Fruit fly (Drosophila melanogaster) whole organism, embryonic: ENCODE results near the gene CG8861.

Experiments
- Asciz ChIP-seq: fragments of 200-800 bp; sonication (Bioruptor generic); optimal IDR thresholded peaks from 2 replicates; lab custom pipeline; 2017; ENCODE audit warnings: missing biosample characterization, mild to moderate bottlenecking, missing genetic modification characterization, missing genetic modification reagents
- Atf-2 ChIP-seq: fragments of 200-800 bp; sonication (Bioruptor generic); optimal IDR thresholded peaks from 2 replicates; lab custom pipeline; 2016; ENCODE audit warnings: missing biosample characterization, missing genetic modification characterization
- CG10209 ChIP-seq: fragments of 200-800 bp; sonication (Bioruptor generic); optimal IDR thresholded peaks from 3 replicates; lab custom pipeline; 2017; ENCODE audit warnings: missing biosample characterization, mild to moderate bottlenecking, missing genetic modification characterization, missing genetic modification reagents
- CG10654 ChIP-seq: fragments of 200-800 bp; sonication (Bioruptor generic); optimal IDR thresholded peaks from 2 replicates; lab custom pipeline; 2016; ENCODE audit warnings: missing biosample characterization, missing genetic modification characterization
- CG10959 ChIP-seq: fragments of 200-800 bp; sonication (Bioruptor generic); IDR thresholded peaks from 2 replicates; pipeline ENCODE4 v1.3.6; 2022; ENCODE audit warnings: missing biosample characterization, missing genetic modification characterization
- CG11247 ChIP-seq: fragments of 200-800 bp; sonication (Bioruptor generic); IDR thresholded peaks from 2 replicates; pipeline ENCODE4 v1.3.6; 2022; ENCODE audit warnings: missing biosample characterization, missing genetic modification characterization
- CG11696 ChIP-seq: fragments of 200-800 bp; sonication (Bioruptor generic); IDR thresholded peaks from 2 replicates; pipeline ENCODE4 v1.3.6; 2022; ENCODE audit warnings: missing biosample characterization, missing genetic modification characterization
- CG13296 ChIP-seq: fragments of 200-800 bp; sonication (Bioruptor generic); optimal IDR thresholded peaks from 3 replicates; lab custom pipeline; 2018; ENCODE audit warnings: missing biosample characterization, mild to moderate bottlenecking, missing genetic modification characterization
- CG14965 ChIP-seq: fragments of 200-800 bp; sonication (Bioruptor generic); optimal IDR thresholded peaks from 2 replicates; lab custom pipeline; 2016; ENCODE audit warnings: missing biosample characterization, missing genetic modification characterization, borderline replicate concordance
- CG18476 ChIP-seq: fragments of 200-800 bp; sonication (Bioruptor generic); optimal IDR thresholded peaks from 2 replicates; lab custom pipeline; 2016; ENCODE audit warnings: missing biosample characterization, mild to moderate bottlenecking, missing genetic modification characterization
- CG3847 ChIP-seq: fragments of 200-800 bp; sonication (Bioruptor generic); IDR thresholded peaks from 2 replicates; pipeline ENCODE4 v1.3.6; 2022; ENCODE audit warnings: missing biosample characterization, missing genetic modification characterization
- CG4617 ChIP-seq: fragments of 200-800 bp; sonication (Bioruptor generic); optimal IDR thresholded peaks from 3 replicates; lab custom pipeline; 2016; ENCODE audit warnings: missing biosample characterization, missing genetic modification characterization, borderline replicate concordance
- CG4707 ChIP-seq: fragments of 200-800 bp; sonication (Bioruptor generic); optimal IDR thresholded peaks from 2 replicates; lab custom pipeline; 2018; ENCODE audit warnings: missing biosample characterization, mild to moderate bottlenecking, missing genetic modification characterization, moderate library complexity
- CG5245 ChIP-seq: fragments of 200-800 bp; sonication (Bioruptor generic); optimal IDR thresholded peaks from 3 replicates; lab custom pipeline; 2016; ENCODE audit warnings: missing biosample characterization, missing genetic modification characterization
- CG6689 ChIP-seq: fragments of 200-800 bp; sonication (Bioruptor generic); IDR thresholded peaks from 2 replicates; pipeline ENCODE4 v1.3.6; 2022; ENCODE audit warnings: missing biosample characterization, missing genetic modification characterization
- CG7357 ChIP-seq: fragments of 200-800 bp; sonication (Bioruptor generic); IDR thresholded peaks from 3 replicates; pipeline ENCODE4 v1.3.6; 2022; ENCODE audit warnings: missing biosample characterization, missing genetic modification characterization
- CG7745 ChIP-seq: fragments of 200-800 bp; sonication (Bioruptor generic); optimal IDR thresholded peaks from 2 replicates; lab custom pipeline; 2018; ENCODE audit warnings: missing biosample characterization, mild to moderate bottlenecking, missing genetic modification characterization, moderate library complexity
- CG7839 ChIP-seq: fragments of 200-800 bp; sonication (Bioruptor generic); optimal IDR thresholded peaks from 3 replicates; lab custom pipeline; 2018; ENCODE audit warnings: missing biosample characterization, mild to moderate bottlenecking, missing genetic modification characterization, moderate library complexity
- Dek ChIP-seq: fragments of 200-800 bp; sonication (Bioruptor generic); optimal IDR thresholded peaks from 3 replicates; lab custom pipeline; 2019; ENCODE audit warnings: missing biosample characterization, mild to moderate bottlenecking, missing genetic modification characterization, moderate library complexity
- Dip2 ChIP-seq: fragments of 200-800 bp; sonication (Bioruptor generic); IDR thresholded peaks from 2 replicates; pipeline ENCODE4 v1.3.6; 2022; ENCODE audit warnings: missing biosample characterization, missing genetic modification characterization
- Dip3 ChIP-seq: fragments of 200-800 bp; sonication (Bioruptor generic); optimal IDR thresholded peaks from 3 replicates; lab custom pipeline; 2016; ENCODE audit warnings: missing biosample characterization, missing genetic modification characterization
- E2f1 ChIP-seq: fragments of 200-800 bp; sonication (Bioruptor generic); IDR thresholded peaks from 2 replicates; pipeline ENCODE4 v1.3.6; 2022; ENCODE audit warnings: missing biosample characterization, missing genetic modification characterization
- ERR ChIP-seq: fragments of 200-800 bp; sonication (Bioruptor generic); optimal IDR thresholded peaks from 2 replicates; lab custom pipeline; 2016; ENCODE audit warnings: missing biosample characterization, missing genetic modification characterization
- Fer1 ChIP-seq: fragments of 200-800 bp; sonication (Bioruptor generic); optimal IDR thresholded peaks from 2 replicates; lab custom pipeline; 2017; ENCODE audit warnings: missing biosample characterization, mild to moderate bottlenecking, missing genetic modification characterization
- H2.0 ChIP-seq: fragments of 200-800 bp; sonication (Bioruptor generic); IDR thresholded peaks from 2 replicates; pipeline ENCODE4 v1.3.6; 2022; ENCODE audit warnings: missing biosample characterization, missing genetic modification characterization
- HHEX ChIP-seq: fragments of 200-800 bp; sonication (Bioruptor generic); optimal IDR thresholded peaks from 3 replicates; lab custom pipeline; 2017; ENCODE audit warnings: missing biosample characterization, mild to moderate bottlenecking, missing genetic modification characterization, missing genetic modification reagents
- Neu2 ChIP-seq: fragments of 200-800 bp; sonication (Bioruptor generic); optimal IDR thresholded peaks from 3 replicates; lab custom pipeline; 2016; ENCODE audit warnings: missing biosample characterization, missing genetic modification characterization, borderline replicate concordance
- Nf-YA ChIP-seq: fragments of 200-800 bp; sonication (Bioruptor generic); IDR thresholded peaks from 2 replicates; pipeline ENCODE4 v1.3.6; 2022; ENCODE audit warnings: missing biosample characterization, missing genetic modification characterization
- NfI ChIP-seq: fragments of 200-800 bp; sonication (Bioruptor generic); optimal IDR thresholded peaks from 3 replicates; lab custom pipeline; 2018; ENCODE audit warnings: missing biosample characterization, mild to moderate bottlenecking, missing genetic modification characterization, moderate library complexity
- Sox102F ChIP-seq: fragments of 200-800 bp; sonication (Bioruptor generic); optimal IDR thresholded peaks from 2 replicates; lab custom pipeline; 2018; ENCODE audit warnings: missing biosample characterization, mild to moderate bottlenecking, missing genetic modification characterization, moderate library complexity
- Sry-δ ChIP-seq: fragments of 200-800 bp; sonication (Bioruptor generic); optimal IDR thresholded peaks from 2 replicates; lab custom pipeline; 2016; ENCODE audit warnings: missing biosample characterization, missing genetic modification characterization
- ap ChIP-seq: fragments of 200-800 bp; sonication (Bioruptor generic); IDR thresholded peaks from 2 replicates; pipeline ENCODE4 v1.3.6; 2022; ENCODE audit warnings: missing biosample characterization, missing genetic modification characterization
- ara ChIP-seq: fragments of 200-800 bp; sonication (Bioruptor generic); IDR thresholded peaks from 2 replicates; pipeline ENCODE4 v1.3.6; 2022; ENCODE audit warnings: missing biosample characterization, missing genetic modification characterization
- crc ChIP-seq: fragments of 200-800 bp; sonication (Bioruptor generic); optimal IDR thresholded peaks from 2 replicates; lab custom pipeline; 2016; ENCODE audit warnings: missing biosample characterization, missing genetic modification characterization
- cwo ChIP-seq: fragments of 200-800 bp; sonication (Bioruptor generic); optimal IDR thresholded peaks from 3 replicates; lab custom pipeline; 2017; ENCODE audit warnings: missing biosample characterization, missing genetic modification characterization, mild to moderate bottlenecking, moderate library complexity, missing genetic modification reagents
- esg ChIP-seq: fragments of 200-800 bp; sonication (Bioruptor generic); conservative IDR thresholded peaks from 2 replicates; pipeline ENCODE4 v1.3.6; 2022; ENCODE audit warnings: missing biosample characterization, missing genetic modification characterization
- fu2 ChIP-seq: fragments of 200-800 bp; sonication (Bioruptor generic); optimal IDR thresholded peaks from 2 replicates; lab custom pipeline; 2016; ENCODE audit warnings: missing biosample characterization, missing genetic modification characterization
- gcm ChIP-seq: fragments of 200-800 bp; sonication (Bioruptor generic); optimal IDR thresholded peaks from 2 replicates; lab custom pipeline; 2019; ENCODE audit warnings: missing biosample characterization, mild to moderate bottlenecking, missing genetic modification characterization, moderate library complexity
- gem ChIP-seq: fragments of 200-800 bp; sonication (Bioruptor generic); optimal IDR thresholded peaks from 2 replicates; lab custom pipeline; 2019; ENCODE audit warnings: missing biosample characterization, mild to moderate bottlenecking, missing genetic modification characterization, moderate library complexity
- gsb ChIP-seq: fragments of 200-800 bp; sonication (Bioruptor generic); IDR thresholded peaks from 2 replicates; pipeline ENCODE4 v1.3.6; 2022; ENCODE audit warnings: missing biosample characterization, missing genetic modification characterization
- gsb-n ChIP-seq: fragments of 200-800 bp; sonication (Bioruptor generic); optimal IDR thresholded peaks from 3 replicates; lab custom pipeline; 2018; ENCODE audit warnings: missing biosample characterization, mild to moderate bottlenecking, missing genetic modification characterization
- klu ChIP-seq: fragments of 200-800 bp; sonication (Bioruptor generic); IDR thresholded peaks from 2 replicates; pipeline ENCODE4 v1.3.6; 2022; ENCODE audit warnings: missing biosample characterization, missing genetic modification characterization
- pnt ChIP-seq: fragments of 200-800 bp; sonication (Bioruptor generic); optimal IDR thresholded peaks from 3 replicates; lab custom pipeline; 2016; ENCODE audit warnings: missing biosample characterization, missing genetic modification characterization
- sim ChIP-seq: fragments of 200-800 bp; sonication (Bioruptor generic); IDR thresholded peaks from 2 replicates; pipeline ENCODE4 v1.3.6; 2022; ENCODE audit warnings: missing biosample characterization, missing genetic modification characterization
- slp2 ChIP-seq: fragments of 200-800 bp; sonication (Bioruptor generic); optimal IDR thresholded peaks from 2 replicates; lab custom pipeline; 2016; ENCODE audit warnings: missing biosample characterization, missing genetic modification characterization
- sna ChIP-seq: fragments of 200-800 bp; sonication (Bioruptor generic); IDR thresholded peaks from 2 replicates; pipeline ENCODE4 v1.3.6; 2022; ENCODE audit warnings: missing biosample characterization, missing genetic modification characterization; ENCODE audit not compliant: partially characterized antibody
- sqz ChIP-seq: fragments of 200-800 bp; sonication (Bioruptor generic); optimal IDR thresholded peaks from 3 replicates; lab custom pipeline; 2018; ENCODE audit warnings: missing biosample characterization, mild to moderate bottlenecking, missing genetic modification characterization
- vvl ChIP-seq: fragments of 200-800 bp; sonication (Bioruptor generic); IDR thresholded peaks from 2 replicates; pipeline ENCODE4 v1.3.6; 2022; ENCODE audit warnings: missing biosample characterization, missing genetic modification characterization
- zen ChIP-seq: fragments of 200-800 bp; sonication (Bioruptor generic); optimal IDR thresholded peaks from 3 replicates; lab custom pipeline; 2018; ENCODE audit warnings: missing biosample characterization, mild to moderate bottlenecking, missing genetic modification characterization, moderate library complexity

The CG8861 gene

dm6 chr3R:9341189-9342012, 13.1 kb upstream of the CG8861 start (continued):
- TF ChIP-seq CG10959 (GFP tag; lab: Robert Waterston, UW) (no peak), Dip3 (peak; percentile 75), sim (peak; percentile 33; the same call in 1 of the 2 replicates), CG11696 (GFP tag; lab: Robert Waterston, UW) (no peak), Atf-2 (peak; percentile 56), ap (GFP tag; lab: Robert Waterston, UW) (no peak), CG13296 (peak; percentile 90), crc (GFP tag; lab: Kevin White, UChicago) (peak; percentile 6), pnt (GFP tag; lab: Kevin White, UChicago) (peak; percentile 7), gsb-n (tag; lab: Kevin White, UChicago) (peak; percentile 52), sqz (GFP tag; lab: Kevin White, UChicago) (peak; percentile 75), ara (peak; percentile 72), CG7839 (tag; lab: Kevin White, UChicago) (peak; percentile 85), CG5245 (GFP tag; lab: Kevin White, UChicago) (peak; percentile 24), CG4707 (GFP tag; lab: Kevin White, UChicago) (no peak), CG14965 (GFP tag; lab: Kevin White, UChicago) (no peak), fu2 (GFP tag; lab: Kevin White, UChicago) (peak; percentile 7), CG10209 (GFP tag; lab: Kevin White, UChicago) (peak; percentile 80), Asciz (peak; percentile 55), sna (GFP tag; lab: Robert Waterston, UW) (peak; percentile 94), Nf-YA (GFP tag; lab: Robert Waterston, UW) (peak; percentile 49; the same call in 1 of the 2 replicates), CG7745 (no peak), NfI (GFP tag; lab: Kevin White, UChicago) (peak; percentile 82), CG3847 (peak; percentile 73), CG18476 (GFP tag; lab: Kevin White, UChicago) (peak; percentile 75), CG6689 (peak; percentile 64), slp2 (GFP tag; lab: Kevin White, UChicago) (no peak), H2.0 (GFP tag; lab: Robert Waterston, UW) (peak; percentile 29; the same call in 1 of the 2 replicates), vvl (peak; percentile 61), Sox102F (peak; percentile 64), CG11247 (GFP tag; lab: Robert Waterston, UW) (peak; percentile 46; the same call in 1 of the 2 replicates), CG4617 (GFP tag; lab: Kevin White, UChicago) (no peak), zen (tag; lab: Kevin White, UChicago) (peak; percentile 69), gsb (GFP tag; lab: Robert Waterston, UW) (no peak; the same call in 1 of the 2 replicates), ERR (GFP tag; lab: Kevin White, UChicago) (peak; percentile 20), klu (GFP tag; lab: Robert Waterston, UW) (peak; percentile 69; the same call in 1 of the 2 replicates), Dek (peak; percentile 67), CG7357 (GFP tag; lab: Robert Waterston, UW) (peak; percentile 43; the same call in 1 of the 3 replicates), E2f1 (peak; percentile 47; the same call in 1 of the 2 replicates), gem (tag; lab: Kevin White, UChicago) (peak; percentile 90), Sry-δ (GFP tag; lab: Kevin White, UChicago) (peak; percentile 78), Fer1 (GFP tag; lab: Kevin White, UChicago) (peak; percentile 91), CG10654 (GFP tag; lab: Kevin White, UChicago) (peak; percentile 22), esg (GFP tag; lab: Robert Waterston, UW) (peak; percentile 33), gcm (peak; percentile 81), HHEX (peak; percentile 73), Neu2 (GFP tag; lab: Kevin White, UChicago) (peak; percentile 5), cwo (peak; percentile 73), Dip2 (GFP tag; lab: Robert Waterston, UW) (no peak)
